Fruit fly (Drosophila melanogaster) whole organism, prepupa: ENCODE data around the gene CG14694.

Experiments used
- Blimp-1 ChIP-seq: fragments of 200-800 bp; sonication (Bioruptor generic); optimal IDR thresholded peaks from 3 replicates; lab custom pipeline; 2017; ENCODE audit warnings: missing biosample characterization, missing genetic modification characterization, mild to moderate bottlenecking, moderate library complexity, missing genetic modification reagents
- CG11294 ChIP-seq: fragments of 200-800 bp; sonication (Bioruptor generic); IDR thresholded peaks from 2 replicates; pipeline ENCODE4 v1.3.6; 2022; ENCODE audit warnings: missing biosample characterization, missing genetic modification characterization
- CG1621 ChIP-seq: fragments of 200-800 bp; sonication (Bioruptor generic); optimal IDR thresholded peaks from 3 replicates; lab custom pipeline; 2018; ENCODE audit warnings: missing biosample characterization, mild to moderate bottlenecking, missing genetic modification characterization
- CG31627 ChIP-seq: fragments of 200-800 bp; sonication (Bioruptor generic); optimal IDR thresholded peaks from 3 replicates; lab custom pipeline; 2016; ENCODE audit warnings: missing biosample characterization, missing genetic modification characterization
- CG32006 ChIP-seq: fragments of 200-800 bp; sonication (Bioruptor generic); optimal IDR thresholded peaks from 3 replicates; lab custom pipeline; 2017; ENCODE audit warnings: missing biosample characterization, mild to moderate bottlenecking, missing genetic modification characterization
- CG34406 ChIP-seq: fragments of 200-800 bp; sonication (Bioruptor generic); optimal IDR thresholded peaks from 3 replicates; lab custom pipeline; 2016; ENCODE audit warnings: missing biosample characterization, missing genetic modification characterization
- CG3919 ChIP-seq: fragments of 200-800 bp; sonication (Bioruptor generic); optimal IDR thresholded peaks from 3 replicates; lab custom pipeline; 2016; ENCODE audit warnings: missing biosample characterization, missing genetic modification characterization
- CG6163 ChIP-seq: fragments of 200-800 bp; sonication (Bioruptor generic); IDR thresholded peaks from 3 replicates; pipeline ENCODE4 v1.3.6; 2022; ENCODE audit warnings: missing biosample characterization, missing genetic modification characterization
- CG6808 ChIP-seq: fragments of 200-800 bp; sonication (Bioruptor generic); optimal IDR thresholded peaks from 3 replicates; lab custom pipeline; 2017; ENCODE audit warnings: missing biosample characterization, missing genetic modification characterization, mild to moderate bottlenecking, moderate library complexity, missing genetic modification reagents
- CG6854 ChIP-seq: fragments of 200-800 bp; sonication (Bioruptor generic); optimal IDR thresholded peaks from 2 replicates; lab custom pipeline; 2017; ENCODE audit warnings: missing biosample characterization, mild to moderate bottlenecking, missing genetic modification characterization
- CG7368 ChIP-seq: fragments of 200-800 bp; sonication (Bioruptor generic); optimal IDR thresholded peaks from 3 replicates; lab custom pipeline; 2016; ENCODE audit warnings: missing biosample characterization, missing genetic modification characterization
- CG8119 ChIP-seq: fragments of 200-800 bp; sonication (Bioruptor generic); IDR thresholded peaks from 3 replicates; pipeline ENCODE4 v1.3.6; 2022; ENCODE audit warnings: missing biosample characterization, missing genetic modification characterization
- Eip75B ChIP-seq: fragments of 200-800 bp; sonication (Bioruptor generic); optimal IDR thresholded peaks from 3 replicates; lab custom pipeline; 2016; ENCODE audit warnings: missing biosample characterization, missing genetic modification characterization
- Eip78C ChIP-seq: fragments of 200-800 bp; sonication (Bioruptor generic); peaks from one replicate; lab custom pipeline; 2016; ENCODE audit warnings: missing biosample characterization, missing genetic modification characterization
- Eip93F ChIP-seq: fragments of 200-800 bp; sonication (Bioruptor generic); optimal IDR thresholded peaks from 2 replicates; lab custom pipeline; 2016; ENCODE audit warnings: missing biosample characterization, mild to moderate bottlenecking, missing genetic modification characterization
- Hr39 ChIP-seq: fragments of 200-800 bp; sonication (Bioruptor generic); optimal IDR thresholded peaks from 2 replicates; lab custom pipeline; 2016; ENCODE audit warnings: missing biosample characterization, missing genetic modification characterization
- Hr4 ChIP-seq: fragments of 200-800 bp; sonication (Bioruptor generic); optimal IDR thresholded peaks from 3 replicates; lab custom pipeline; 2016; ENCODE audit warnings: missing biosample characterization, missing genetic modification characterization
- Lpt ChIP-seq: fragments of 200-800 bp; sonication (Bioruptor generic); optimal IDR thresholded peaks from 3 replicates; lab custom pipeline; 2016; ENCODE audit warnings: missing biosample characterization, missing genetic modification characterization
- Met ChIP-seq: fragments of 200-800 bp; sonication (Bioruptor generic); optimal IDR thresholded peaks from 3 replicates; lab custom pipeline; 2016; ENCODE audit warnings: missing biosample characterization, missing genetic modification characterization
- Smox ChIP-seq: fragments of 200-800 bp; sonication (Bioruptor generic); optimal IDR thresholded peaks from 3 replicates; lab custom pipeline; 2016; ENCODE audit warnings: missing biosample characterization, missing genetic modification characterization
- Sox102F ChIP-seq: fragments of 200-800 bp; sonication (Bioruptor generic); optimal IDR thresholded peaks from 2 replicates; lab custom pipeline; 2016; ENCODE audit warnings: missing biosample characterization, mild to moderate bottlenecking, missing genetic modification characterization
- Sox14 ChIP-seq: fragments of 200-800 bp; sonication (Bioruptor generic); optimal IDR thresholded peaks from 3 replicates; lab custom pipeline; 2016; ENCODE audit warnings: missing biosample characterization, missing genetic modification characterization
- cyc ChIP-seq: fragments of 200-800 bp; sonication (Bioruptor generic); optimal IDR thresholded peaks from 3 replicates; lab custom pipeline; 2016; ENCODE audit warnings: missing biosample characterization, missing genetic modification characterization
- dsx ChIP-seq: fragments of 200-800 bp; optimal IDR thresholded peaks from 3 replicates; lab custom pipeline; 2019; ENCODE audit warnings: missing biosample characterization, mild to moderate bottlenecking, missing genetic modification characterization, moderate library complexity; ENCODE audit not compliant: poor library complexity, severe bottlenecking
- eg ChIP-seq: fragments of 200-800 bp; sonication (Bioruptor generic); IDR thresholded peaks from 3 replicates; pipeline ENCODE4 v1.3.6; 2022; ENCODE audit warnings: missing biosample characterization, missing genetic modification characterization
- esn ChIP-seq: fragments of 200-800 bp; sonication (Bioruptor generic); optimal IDR thresholded peaks from 2 replicates; lab custom pipeline; 2016; ENCODE audit warnings: missing biosample characterization, mild to moderate bottlenecking, missing genetic modification characterization, moderate library complexity
- fkh ChIP-seq: fragments of 200-800 bp; sonication (Bioruptor generic); optimal IDR thresholded peaks from 3 replicates; lab custom pipeline; 2017; ENCODE audit warnings: missing biosample characterization, mild to moderate bottlenecking, missing genetic modification characterization, moderate library complexity
- lz ChIP-seq: fragments of 200-800 bp; sonication (Bioruptor generic); optimal IDR thresholded peaks from 3 replicates; lab custom pipeline; 2016; ENCODE audit warnings: missing biosample characterization, missing genetic modification characterization
- pdm3 ChIP-seq: fragments of 200-800 bp; sonication (Bioruptor generic); optimal IDR thresholded peaks from 3 replicates; lab custom pipeline; 2016; ENCODE audit warnings: missing biosample characterization, missing genetic modification characterization
- ss ChIP-seq, 2 experiments: fragments of 200-800 bp; sonication (Bioruptor generic); optimal IDR thresholded peaks; 2 replicates in 1 of 2; 3 replicates in 1 of 2; lab custom pipeline; 2017 to 2018; ENCODE audit warnings: mild to moderate bottlenecking in 2 of 2, missing biosample characterization in 2 of 2, missing genetic modification characterization in 2 of 2, moderate library complexity in 1 of 2
- svp ChIP-seq: fragments of 200-800 bp; sonication (Bioruptor generic); peaks from one replicate; lab custom pipeline; 2016; ENCODE audit warnings: missing biosample characterization, missing genetic modification characterization
- topi ChIP-seq: fragments of 200-800 bp; sonication (Bioruptor generic); optimal IDR thresholded peaks from 3 replicates; lab custom pipeline; 2016; ENCODE audit warnings: missing biosample characterization, missing genetic modification characterization
- vri ChIP-seq: fragments of 200-800 bp; sonication (Bioruptor generic); optimal IDR thresholded peaks from 3 replicates; lab custom pipeline; 2016; ENCODE audit warnings: missing biosample characterization, mild to moderate bottlenecking, missing genetic modification characterization

Gene CG14694

DNA sequence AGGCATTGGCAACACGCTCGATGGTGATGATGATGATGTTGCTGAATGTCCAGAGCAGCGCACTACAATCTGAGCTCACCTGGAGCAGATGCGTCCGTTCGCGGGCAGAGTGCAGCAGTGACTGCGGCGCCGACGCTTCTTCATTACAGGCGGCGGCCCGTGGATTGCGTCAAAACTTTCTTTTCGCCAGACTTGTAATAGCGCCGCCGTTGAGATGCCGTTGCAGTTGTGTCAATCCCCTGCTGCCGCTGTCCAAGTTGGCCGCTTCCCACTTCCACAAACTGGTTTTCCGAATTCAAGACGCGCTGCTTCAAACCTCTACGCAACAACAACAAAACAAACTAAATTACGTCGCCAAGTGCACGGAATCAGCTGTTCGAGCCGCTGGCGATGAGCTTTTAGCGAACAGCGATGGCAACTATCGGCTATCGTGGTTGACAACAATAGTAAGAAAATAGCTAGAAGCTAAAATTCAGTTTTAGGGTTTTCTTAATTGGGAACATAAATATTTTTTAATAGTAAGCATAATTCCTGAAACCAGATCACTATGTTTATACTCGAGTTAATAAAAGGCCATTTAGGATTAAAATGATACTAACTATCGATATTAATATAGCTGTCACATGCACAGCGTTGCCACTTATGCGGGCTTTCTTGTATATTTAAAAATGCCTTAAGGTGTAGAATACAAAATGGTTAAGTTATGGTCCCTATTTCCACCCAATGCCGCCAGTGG, 22.4 kb upstream of the CG14694 start, which contains the start of gene Tpc1 (continued):
- TF ChIP-seq Eip75B (GFP tag; lab: Kevin White, UChicago) (peak; percentile 21), CG6854 (GFP tag; lab: Kevin White, UChicago) (peak; percentile 80), Hr4 (GFP tag; lab: Kevin White, UChicago) (peak; percentile 47), CG34406 (GFP tag; lab: Kevin White, UChicago) (no peak), Sox14 (GFP tag; lab: Kevin White, UChicago) (peak; percentile 65), CG11294 (no peak), dsx (peak; percentile 20), esn (GFP tag; lab: Kevin White, UChicago) (peak; percentile 40), lz (GFP tag; lab: Kevin White, UChicago) (peak; percentile 50), Sox102F (GFP tag; lab: Kevin White, UChicago) (peak; percentile 42), Blimp-1 (GFP tag; lab: Kevin White, UChicago) (peak; percentile 95), ss (GFP tag; optimal IDR thresholded peaks at IDR 0.05; lab: Kevin White, UChicago) (peak in 1 of 2 experiments; percentile 30), cyc (GFP tag; lab: Kevin White, UChicago) (peak; percentile 15), topi (no peak), Lpt (GFP tag; lab: Kevin White, UChicago) (no peak), eg (GFP tag; lab: Robert Waterston, UW) (peak; percentile 35; the same call in 1 of the 3 replicates), vri (GFP tag; lab: Kevin White, UChicago) (peak; percentile 85), CG6808 (GFP tag; lab: Kevin White, UChicago) (no peak)
- TF ChIP-seq, all 60 proteins: peak for 26

DNA sequence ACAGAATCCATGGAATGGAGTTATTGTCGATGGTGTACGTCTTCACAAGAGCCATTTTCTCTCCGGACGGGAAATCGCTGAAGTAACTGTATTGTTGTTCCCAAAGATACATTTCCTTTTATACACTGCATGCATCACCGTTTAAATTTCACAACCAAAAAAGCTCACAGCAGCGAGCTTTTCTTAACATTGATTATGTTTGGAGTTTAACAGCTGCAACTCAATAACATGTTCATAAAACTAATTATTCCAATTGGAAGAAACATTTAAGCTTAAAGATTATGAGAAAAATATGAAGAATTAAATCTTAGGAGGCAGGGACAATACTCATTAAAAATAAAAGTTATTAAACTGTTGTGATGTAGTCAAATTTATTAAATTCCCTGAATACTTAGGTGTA, 19.6 kb upstream of the CG14694 start, which contains the start of gene CG14695:
CG14695 (minus strand) TSS at position 101 of the 400 bp plus-strand sequence.
- TF ChIP-seq CG7368 (GFP tag; lab: Kevin White, UChicago) (no peak), Eip93F (GFP tag; lab: Kevin White, UChicago) (no peak), Eip78C (GFP tag; lab: Kevin White, UChicago) (no peak), ss (GFP tag; optimal IDR thresholded peaks at IDR 0.05; lab: Kevin White, UChicago) (no peak), CG31627 (GFP tag; lab: Kevin White, UChicago) (no peak), CG1621 (tag; lab: Kevin White, UChicago) (no peak), CG6163 (GFP tag; lab: Robert Waterston, UW) (no peak), topi (no peak), lz (GFP tag; lab: Kevin White, UChicago) (no peak), CG3919 (GFP tag; lab: Kevin White, UChicago) (no peak), eg (GFP tag; lab: Robert Waterston, UW) (no peak)
- TF ChIP-seq, all 60 proteins: peak for 0

DNA sequence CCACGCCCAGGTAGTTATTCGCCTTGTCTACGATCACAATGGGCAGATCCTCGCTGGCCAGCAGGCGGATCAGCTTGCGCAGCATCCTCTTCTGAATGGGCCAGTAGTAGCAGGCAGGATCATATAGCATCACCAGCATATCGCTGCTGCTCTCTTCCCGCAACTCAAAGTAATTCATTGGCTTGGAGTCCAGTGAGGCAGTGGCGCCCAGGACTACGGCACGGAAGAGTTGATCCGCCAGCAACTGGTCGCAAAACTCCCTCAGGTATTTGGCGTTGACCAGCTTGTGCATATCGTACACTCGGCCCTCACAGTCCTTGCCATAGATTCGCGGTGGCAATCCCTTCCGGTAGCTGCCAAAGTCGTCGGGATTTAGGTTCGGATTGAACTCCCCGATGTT, 19.0 kb upstream of the CG14694 start:
- no peak for TF ChIP-seq Hr39 (GFP tag; lab: Kevin White, UChicago)
- peak; percentile 52 for TF ChIP-seq svp (GFP tag; lab: Kevin White, UChicago)

DNA sequence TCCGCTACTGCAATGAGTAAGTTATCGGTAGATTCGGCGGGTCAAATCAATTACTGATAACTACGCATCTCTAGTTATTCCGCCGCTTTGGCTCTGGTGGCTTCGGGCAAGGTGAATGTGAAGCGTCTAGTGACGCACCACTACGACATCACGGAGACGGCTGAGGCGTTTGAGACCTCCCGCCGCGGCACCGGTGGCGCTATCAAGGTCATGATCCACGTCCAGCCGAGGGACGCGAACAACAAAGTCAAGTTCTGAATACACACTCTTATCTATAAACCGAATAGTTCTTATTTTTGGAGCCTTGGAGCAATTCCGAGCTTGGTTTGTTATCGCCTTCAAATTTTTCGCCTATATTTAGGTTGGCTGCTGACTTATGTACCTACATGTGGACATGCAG, 18.2 kb upstream of the CG14694 start:
- TF ChIP-seq svp (GFP tag; lab: Kevin White, UChicago) (peak; percentile 43), CG32006 (GFP tag; lab: Kevin White, UChicago) (no peak), CG8119 (GFP tag; lab: Robert Waterston, UW) (no peak), Met (GFP tag; lab: Kevin White, UChicago) (no peak), Smox (GFP tag; lab: Kevin White, UChicago) (no peak), fkh (GFP tag; lab: Kevin White, UChicago) (peak; percentile 17), pdm3 (no peak)
